Fruit fly (Drosophila melanogaster) whole organism, prepupa: ENCODE data around the gene CG32189.
A peak's percentile ranks its signal among the peaks of the same experiment; 100 is the strongest.

Experiments used
- CG10669 ChIP-seq: fragments of 200-800 bp; sonication (Bioruptor generic); optimal IDR thresholded peaks from 3 replicates; lab custom pipeline; 2018; ENCODE audit warnings: missing biosample characterization, mild to moderate bottlenecking, missing genetic modification characterization, moderate library complexity
- CG1621 ChIP-seq: fragments of 200-800 bp; sonication (Bioruptor generic); optimal IDR thresholded peaks from 3 replicates; lab custom pipeline; 2018; ENCODE audit warnings: missing biosample characterization, mild to moderate bottlenecking, missing genetic modification characterization
- CG3919 ChIP-seq: fragments of 200-800 bp; sonication (Bioruptor generic); optimal IDR thresholded peaks from 3 replicates; lab custom pipeline; 2016; ENCODE audit warnings: missing biosample characterization, missing genetic modification characterization
- CG6792 ChIP-seq: fragments of 200-800 bp; sonication (Bioruptor generic); optimal IDR thresholded peaks from 3 replicates; lab custom pipeline; 2016; ENCODE audit warnings: missing biosample characterization, missing genetic modification characterization
- Sox102F ChIP-seq: fragments of 200-800 bp; sonication (Bioruptor generic); optimal IDR thresholded peaks from 2 replicates; lab custom pipeline; 2016; ENCODE audit warnings: missing biosample characterization, mild to moderate bottlenecking, missing genetic modification characterization
- cyc ChIP-seq: fragments of 200-800 bp; sonication (Bioruptor generic); optimal IDR thresholded peaks from 3 replicates; lab custom pipeline; 2016; ENCODE audit warnings: missing biosample characterization, missing genetic modification characterization

- TF ChIP-seq cyc (peak; percentile 2), CG6792 (peak; percentile 66), CG10669 (GFP tag; lab: Kevin White, UChicago) (peak; percentile 57), CG3919 (GFP tag; lab: Kevin White, UChicago) (peak; percentile 68), Sox102F (GFP tag; lab: Kevin White, UChicago) (no peak), CG1621 (tag; lab: Kevin White, UChicago) (no peak)
Measured at dm6 chr3L:17856655-17857479, 21.9 kb upstream of the CG32189 start, which contains the start of gene CG5535.
